Worm (Caenorhabditis elegans): ENCODE measurements around the gene ZK418.10.

ce11 chrIII:7091042-7091441, 550 bp upstream of the ZK418.10 start, which contains the start of gene ZK418.2:
- no peak for TF ChIP-seq skn-1 (tag; optimal IDR thresholded peaks at IDR 0.05)
- TF ChIP-seq pqm-1 (tag; optimal IDR thresholded peaks at IDR 0.05): no peak
- TF ChIP-seq lsy-2 (tag; optimal IDR thresholded peaks at IDR 0.05): no peak
- no peak for TF ChIP-seq nhr-77 (tag; optimal IDR thresholded peaks at IDR 0.05)
- TF ChIP-seq ceh-63 (GFP tag; optimal IDR thresholded peaks at IDR 0.05): no peak
- TF ChIP-seq nhr-76 (tag; optimal IDR thresholded peaks at IDR 0.05): no peak
- TF ChIP-seq nhr-11 (tag; optimal IDR thresholded peaks at IDR 0.05): no peak
- TF ChIP-seq alr-1 (tag; optimal IDR thresholded peaks at IDR 0.05; ENCODE audit: borderline replicate concordance): no peak
